Fruit fly (Drosophila melanogaster) whole organism, pupa: ENCODE results near the gene Neu2.
A peak's percentile ranks its signal among the peaks of the same experiment; 100 is the strongest.

Source experiments
- CG10348 ChIP-seq: fragments of 200-800 bp; sonication (Bioruptor generic); IDR thresholded peaks from 2 replicates; pipeline ENCODE4 v1.3.6; 2022; ENCODE audit warnings: missing biosample characterization, missing genetic modification characterization
- CG12605 ChIP-seq: fragments of 200-800 bp; sonication (Bioruptor generic); IDR thresholded peaks from 2 replicates; pipeline ENCODE4 v1.3.6; 2022; ENCODE audit warnings: missing biosample characterization, missing genetic modification characterization
- CG13204 ChIP-seq: fragments of 200-800 bp; sonication (Bioruptor generic); optimal IDR thresholded peaks from 2 replicates; lab custom pipeline; 2018; ENCODE audit warnings: missing biosample characterization, mild to moderate bottlenecking, missing genetic modification characterization, moderate library complexity
- CG14655 ChIP-seq: fragments of 200-800 bp; sonication (Bioruptor generic); optimal IDR thresholded peaks from 3 replicates; lab custom pipeline; 2017; ENCODE audit warnings: mild to moderate bottlenecking, missing biosample characterization, missing genetic modification reagents, missing genetic modification characterization
- CG15710 ChIP-seq: fragments of 200-800 bp; sonication (Bioruptor generic); optimal IDR thresholded peaks from 2 replicates; lab custom pipeline; 2018; ENCODE audit warnings: missing biosample characterization, mild to moderate bottlenecking, missing genetic modification characterization, moderate library complexity
- CG17806 ChIP-seq: fragments of 200-800 bp; sonication (Bioruptor generic); optimal IDR thresholded peaks from 2 replicates; lab custom pipeline; 2018; ENCODE audit warnings: missing biosample characterization, mild to moderate bottlenecking, missing genetic modification characterization, moderate library complexity
- CG32121 ChIP-seq: fragments of 200-800 bp; sonication (Bioruptor generic); IDR thresholded peaks from 2 replicates; pipeline ENCODE4 v1.3.6; 2022; ENCODE audit warnings: missing biosample characterization, missing genetic modification characterization
- CG34367 ChIP-seq: fragments of 200-800 bp; sonication (Bioruptor generic); optimal IDR thresholded peaks from 2 replicates; lab custom pipeline; 2018; ENCODE audit warnings: missing biosample characterization, mild to moderate bottlenecking, missing genetic modification characterization
- CG4496 ChIP-seq: fragments of 200-800 bp; sonication (Bioruptor generic); IDR thresholded peaks from 3 replicates; pipeline ENCODE4 v1.3.6; 2022; ENCODE audit warnings: missing biosample characterization, missing genetic modification characterization
- CG8159 ChIP-seq: fragments of 200-800 bp; sonication (Bioruptor generic); optimal IDR thresholded peaks from 3 replicates; lab custom pipeline; 2018; ENCODE audit warnings: missing biosample characterization, mild to moderate bottlenecking, missing genetic modification characterization, moderate library complexity
- CG8301 ChIP-seq: fragments of 200-800 bp; sonication (Bioruptor generic); optimal IDR thresholded peaks from 2 replicates; lab custom pipeline; 2018; ENCODE audit warnings: missing biosample characterization, mild to moderate bottlenecking, missing genetic modification characterization
- CG9948 ChIP-seq: fragments of 200-800 bp; sonication (Bioruptor generic); optimal IDR thresholded peaks from 2 replicates; lab custom pipeline; 2018; ENCODE audit warnings: missing biosample characterization, mild to moderate bottlenecking, missing genetic modification characterization, moderate library complexity
- D1 ChIP-seq: fragments of 200-800 bp; sonication (Bioruptor generic); optimal IDR thresholded peaks from 2 replicates; lab custom pipeline; 2018; ENCODE audit warnings: missing biosample characterization, mild to moderate bottlenecking, missing genetic modification characterization, moderate library complexity
- EcR ChIP-seq: fragments of 200-800 bp; sonication (Bioruptor generic); optimal IDR thresholded peaks from 3 replicates; lab custom pipeline; 2019; ENCODE audit warnings: missing biosample characterization, missing genetic modification characterization, mild to moderate bottlenecking, moderate library complexity, missing genetic modification reagents
- Ets98B ChIP-seq: fragments of 200-800 bp; sonication (Bioruptor generic); IDR thresholded peaks from 2 replicates; pipeline ENCODE4 v1.3.6; 2022; ENCODE audit warnings: missing biosample characterization, missing genetic modification characterization
- Pif1A ChIP-seq: fragments of 200-800 bp; sonication (Bioruptor generic); optimal IDR thresholded peaks from 3 replicates; lab custom pipeline; 2016; ENCODE audit warnings: missing biosample characterization, missing genetic modification characterization
- Pif1B ChIP-seq: fragments of 200-800 bp; sonication (Bioruptor generic); optimal IDR thresholded peaks from 3 replicates; lab custom pipeline; 2016; ENCODE audit warnings: missing biosample characterization, missing genetic modification characterization
- Snoo ChIP-seq: fragments of 200-800 bp; sonication (Bioruptor generic); optimal IDR thresholded peaks from 3 replicates; lab custom pipeline; 2017; ENCODE audit warnings: missing biosample characterization, mild to moderate bottlenecking, missing genetic modification characterization, inconsistent platforms
- fd96Ca ChIP-seq: fragments of 200-800 bp; sonication (Bioruptor generic); IDR thresholded peaks from 3 replicates; pipeline ENCODE4 v1.3.6; 2022; ENCODE audit warnings: missing biosample characterization, missing genetic modification characterization
- gl ChIP-seq: fragments of 200-800 bp; sonication (Bioruptor generic); optimal IDR thresholded peaks from 2 replicates; lab custom pipeline; 2018; ENCODE audit warnings: missing biosample characterization, mild to moderate bottlenecking, missing genetic modification characterization
- rn ChIP-seq: fragments of 200-800 bp; sonication (Bioruptor generic); IDR thresholded peaks from 2 replicates; pipeline ENCODE4 v1.3.6; 2022; ENCODE audit warnings: missing biosample characterization, missing genetic modification characterization

Neu2 gene

dm6 chr3L:21490486-21490885, at the start of gene Neu2:
Neu2 (minus strand) TSS chr3L:21490586.
- TF ChIP-seq CG4496 = no peak
- no peak for TF ChIP-seq D1
- TF ChIP-seq CG8301 = no peak
- no peak for TF ChIP-seq fd96Ca
- TF ChIP-seq EcR (GFP tag; lab: Kevin White, UChicago) = no peak
- no peak for TF ChIP-seq Snoo (tag; lab: Kevin White, UChicago)
- no peak for TF ChIP-seq CG17806 (tag; lab: Kevin White, UChicago)
- TF ChIP-seq CG34367 (tag; lab: Kevin White, UChicago) = no peak
- TF ChIP-seq Pif1B (GFP tag; lab: Kevin White, UChicago) = no peak
- TF ChIP-seq Pif1A = no peak
- TF ChIP-seq CG32121 (GFP tag; lab: Robert Waterston, UW) = no peak
- TF ChIP-seq CG12605 (GFP tag; lab: Robert Waterston, UW) = no peak
- TF ChIP-seq CG13204 (GFP tag; lab: Kevin White, UChicago) = no peak
- no peak for TF ChIP-seq CG15710 (tag; lab: Kevin White, UChicago)
- TF ChIP-seq CG14655 (GFP tag; lab: Kevin White, UChicago) = no peak
- no peak for TF ChIP-seq Ets98B (GFP tag; lab: Robert Waterston, UW)
- TF ChIP-seq CG9948 (tag; lab: Kevin White, UChicago) = no peak
- TF ChIP-seq CG10348 = no peak
- TF ChIP-seq CG8159 = no peak

dm6 chr3L:21539245-21540196, 49.1 kb upstream of the Neu2 start, which contains the start of the genes COX8 and VhaM9.7-b:
COX8 (minus strand) TSS chr3L:21539447.
VhaM9.7-b (plus strand) TSS chr3L:21539862.
- TF ChIP-seq fd96Ca = no peak
- TF ChIP-seq Snoo (tag; lab: Kevin White, UChicago) = peak; percentile 39
- peak; percentile 14 for TF ChIP-seq CG17806 (tag; lab: Kevin White, UChicago)
- no peak for TF ChIP-seq D1
- peak; percentile 11; the same call in 1 of the 2 replicates for TF ChIP-seq CG32121 (GFP tag; lab: Robert Waterston, UW)
- no peak for TF ChIP-seq CG10348
- no peak for TF ChIP-seq rn (GFP tag; lab: Robert Waterston, UW)
- no peak for TF ChIP-seq CG9948 (tag; lab: Kevin White, UChicago)
- TF ChIP-seq CG34367 (tag; lab: Kevin White, UChicago) = no peak

dm6 chr3L:21538893-21539244, 48.5 kb upstream of the Neu2 start:
- TF ChIP-seq Snoo (tag; lab: Kevin White, UChicago) (no peak), CG9948 (tag; lab: Kevin White, UChicago) (no peak), CG14655 (GFP tag; lab: Kevin White, UChicago) (no peak), CG13204 (GFP tag; lab: Kevin White, UChicago) (no peak), CG12605 (GFP tag; lab: Robert Waterston, UW) (no peak), fd96Ca (no peak), gl (tag; lab: Kevin White, UChicago) (no peak), CG34367 (tag; lab: Kevin White, UChicago) (no peak), Pif1B (GFP tag; lab: Kevin White, UChicago) (no peak), D1 (no peak), Ets98B (GFP tag; lab: Robert Waterston, UW) (no peak), Pif1A (no peak), EcR (GFP tag; lab: Kevin White, UChicago) (no peak), CG8301 (no peak), rn (GFP tag; lab: Robert Waterston, UW) (no peak)

- TF ChIP-seq D1 (peak; percentile 27), Snoo (tag; lab: Kevin White, UChicago) (peak; percentile 6), fd96Ca (no peak), EcR (GFP tag; lab: Kevin White, UChicago) (peak; percentile 63)
Measured at dm6 chr3L:21536857-21537256, 46.5 kb upstream of the Neu2 start, which contains the start of gene Rpn10. Rpn10 (plus strand) TSS chr3L:21537000.

dm6 chr3L:21534360-21534759, 44.0 kb upstream of the Neu2 start, which contains the start of gene ppk5:
ppk5 (plus strand) TSS chr3L:21534660.
- TF ChIP-seq Pif1A (no peak), Pif1B (GFP tag; lab: Kevin White, UChicago) (no peak), D1 (no peak), CG15710 (tag; lab: Kevin White, UChicago) (no peak), CG14655 (GFP tag; lab: Kevin White, UChicago) (no peak), CG4496 (no peak), fd96Ca (no peak), CG8159 (no peak), Snoo (tag; lab: Kevin White, UChicago) (no peak)

dm6 chr3L:21533270-21533948, 43.0 kb upstream of the Neu2 start, which contains the start of gene Mkrn1:
Mkrn1 (minus strand) TSS chr3L:21533713.
- no peak for TF ChIP-seq CG34367 (tag; lab: Kevin White, UChicago)
- no peak for TF ChIP-seq CG4496
- TF ChIP-seq CG13204 (GFP tag; lab: Kevin White, UChicago) = no peak
- no peak for TF ChIP-seq Pif1A
- TF ChIP-seq Snoo (tag; lab: Kevin White, UChicago) = no peak
- no peak for TF ChIP-seq CG8301
- no peak for TF ChIP-seq gl (tag; lab: Kevin White, UChicago)
- no peak for TF ChIP-seq D1
- no peak for TF ChIP-seq CG17806 (tag; lab: Kevin White, UChicago)
- no peak for TF ChIP-seq CG15710 (tag; lab: Kevin White, UChicago)
- no peak for TF ChIP-seq CG14655 (GFP tag; lab: Kevin White, UChicago)
- TF ChIP-seq fd96Ca = no peak
- TF ChIP-seq Pif1B (GFP tag; lab: Kevin White, UChicago) = no peak
- TF ChIP-seq CG12605 (GFP tag; lab: Robert Waterston, UW) = no peak
